Fruit fly (Drosophila melanogaster) whole organism, embryonic: ENCODE data around the gene CG1927.

Source experiments
- Adf1 ChIP-seq: fragments of 200-800 bp; sonication (Bioruptor generic); IDR thresholded peaks from 2 replicates; pipeline ENCODE4 v1.3.6; 2022; ENCODE audit warnings: missing biosample characterization, missing genetic modification characterization
- Awh ChIP-seq: fragments of 200-800 bp; sonication (Bioruptor generic); IDR thresholded peaks from 2 replicates; pipeline ENCODE4, ENCODE4 v1.3.6; 2022; ENCODE audit warnings: missing biosample characterization, missing genetic modification characterization
- BEAF-32 ChIP-seq: fragments of 200-800 bp; sonication (Bioruptor generic); optimal IDR thresholded peaks from 3 replicates; lab custom pipeline; 2017; ENCODE audit warnings: missing biosample characterization, missing genetic modification characterization, mild to moderate bottlenecking, moderate library complexity, missing genetic modification reagents
- C15 ChIP-seq: fragments of 200-800 bp; sonication (Bioruptor generic); IDR thresholded peaks from 3 replicates; pipeline ENCODE4 v1.3.6; 2022; ENCODE audit warnings: missing biosample characterization, missing genetic modification characterization
- CG11085 ChIP-seq: fragments of 200-800 bp; sonication (Bioruptor generic); IDR thresholded peaks from 2 replicates; pipeline ENCODE4 v1.3.6; 2022; ENCODE audit warnings: missing biosample characterization, missing genetic modification characterization
- CG13624 ChIP-seq: fragments of 200-800 bp; sonication (Bioruptor generic); optimal IDR thresholded peaks from 2 replicates; lab custom pipeline; 2016; ENCODE audit warnings: missing biosample characterization, missing genetic modification characterization
- CG14441 ChIP-seq: fragments of 200-800 bp; sonication (Bioruptor generic); IDR thresholded peaks from 2 replicates; pipeline ENCODE4 v1.3.6; 2022; ENCODE audit warnings: missing biosample characterization, missing genetic modification characterization
- CG15011 ChIP-seq: fragments of 200-800 bp; sonication (Bioruptor generic); optimal IDR thresholded peaks from 3 replicates; lab custom pipeline; 2018; ENCODE audit warnings: missing biosample characterization, mild to moderate bottlenecking, missing genetic modification characterization
- CG4282 ChIP-seq: fragments of 200-800 bp; sonication (Bioruptor generic); optimal IDR thresholded peaks from 2 replicates; lab custom pipeline; 2016; ENCODE audit warnings: missing biosample characterization, missing genetic modification characterization
- CG4854 ChIP-seq: fragments of 200-800 bp; sonication (Bioruptor generic); optimal IDR thresholded peaks from 2 replicates; lab custom pipeline; 2016; ENCODE audit warnings: missing biosample characterization, missing genetic modification characterization, inconsistent platforms
- CG6689 ChIP-seq: fragments of 200-800 bp; sonication (Bioruptor generic); IDR thresholded peaks from 2 replicates; pipeline ENCODE4 v1.3.6; 2022; ENCODE audit warnings: missing biosample characterization, missing genetic modification characterization
- CG6813 ChIP-seq: fragments of 200-800 bp; sonication (Bioruptor generic); optimal IDR thresholded peaks from 2 replicates; lab custom pipeline; 2017; ENCODE audit warnings: missing biosample characterization, missing genetic modification characterization, mild to moderate bottlenecking, moderate library complexity, missing genetic modification reagents
- CG7372 ChIP-seq: fragments of 200-800 bp; sonication (Bioruptor generic); IDR thresholded peaks from 2 replicates; pipeline ENCODE4 v1.3.6; 2022; ENCODE audit warnings: missing biosample characterization, missing genetic modification characterization
- CG7987 ChIP-seq: fragments of 200-800 bp; sonication (Bioruptor generic); optimal IDR thresholded peaks from 2 replicates; lab custom pipeline; 2018; ENCODE audit warnings: missing biosample characterization, mild to moderate bottlenecking, missing genetic modification characterization, moderate library complexity
- CG8089 ChIP-seq: fragments of 200-800 bp; sonication (Bioruptor generic); optimal IDR thresholded peaks from 3 replicates; lab custom pipeline; 2016; ENCODE audit warnings: missing biosample characterization, missing genetic modification characterization
- CG9817 ChIP-seq: fragments of 200-800 bp; sonication (Bioruptor generic); optimal IDR thresholded peaks from 2 replicates; lab custom pipeline; 2018; ENCODE audit warnings: missing biosample characterization, mild to moderate bottlenecking, missing genetic modification characterization, moderate library complexity
- CkIIα-i1 ChIP-seq: fragments of 200-800 bp; sonication (Bioruptor generic); IDR thresholded peaks from 2 replicates; pipeline ENCODE4 v1.3.6; 2022; ENCODE audit warnings: missing biosample characterization, missing genetic modification characterization
- Dbx ChIP-seq: fragments of 200-800 bp; sonication (Bioruptor generic); IDR thresholded peaks from 3 replicates; pipeline ENCODE4 v1.3.6; 2022; ENCODE audit warnings: missing biosample characterization, missing genetic modification characterization
- Dip2 ChIP-seq: fragments of 200-800 bp; sonication (Bioruptor generic); IDR thresholded peaks from 2 replicates; pipeline ENCODE4 v1.3.6; 2022; ENCODE audit warnings: missing biosample characterization, missing genetic modification characterization
- Dll ChIP-seq: fragments of 200-800 bp; sonication (Bioruptor generic); IDR thresholded peaks from 4 replicates; pipeline ENCODE4 v1.3.6; 2022; ENCODE audit warnings: missing biosample characterization, missing genetic modification characterization; ENCODE audit not compliant: partially characterized antibody
- Doc2 ChIP-seq: fragments of 200-800 bp; sonication (Bioruptor generic); IDR thresholded peaks from 2 replicates; pipeline ENCODE4 v1.3.6; 2022; ENCODE audit warnings: missing biosample characterization, missing genetic modification characterization
- Fer1 ChIP-seq: fragments of 200-800 bp; sonication (Bioruptor generic); optimal IDR thresholded peaks from 2 replicates; lab custom pipeline; 2017; ENCODE audit warnings: missing biosample characterization, mild to moderate bottlenecking, missing genetic modification characterization
- Fer2 ChIP-seq: fragments of 200-800 bp; sonication (Bioruptor generic); optimal IDR thresholded peaks from 2 replicates; lab custom pipeline; 2018; ENCODE audit warnings: missing biosample characterization, mild to moderate bottlenecking, missing genetic modification characterization, moderate library complexity
- H15 ChIP-seq: fragments of 200-800 bp; sonication (Bioruptor generic); IDR thresholded peaks from 3 replicates; pipeline ENCODE4 v1.3.6; 2022; ENCODE audit warnings: missing biosample characterization, missing genetic modification characterization
- H2.0 ChIP-seq: fragments of 200-800 bp; sonication (Bioruptor generic); IDR thresholded peaks from 2 replicates; pipeline ENCODE4 v1.3.6; 2022; ENCODE audit warnings: missing biosample characterization, missing genetic modification characterization
- Hand ChIP-seq: fragments of 200-800 bp; sonication (Bioruptor generic); optimal IDR thresholded peaks from 2 replicates; lab custom pipeline; 2017; ENCODE audit warnings: mild to moderate bottlenecking, missing biosample characterization, missing genetic modification reagents, missing genetic modification characterization
- Lim3 ChIP-seq: fragments of 200-800 bp; sonication (Bioruptor generic); IDR thresholded peaks from 2 replicates; pipeline ENCODE4 v1.3.6; 2022; ENCODE audit warnings: missing biosample characterization, missing genetic modification characterization
- NFAT ChIP-seq: fragments of 200-800 bp; sonication (Bioruptor generic); IDR thresholded peaks from 2 replicates; pipeline ENCODE4 v1.3.6; 2022; ENCODE audit warnings: missing biosample characterization, missing genetic modification characterization
- Oli ChIP-seq: fragments of 200-800 bp; sonication (Bioruptor generic); optimal IDR thresholded peaks from 2 replicates; lab custom pipeline; 2018; ENCODE audit warnings: missing biosample characterization, mild to moderate bottlenecking, missing genetic modification characterization, moderate library complexity
- YL-1 ChIP-seq: fragments of 200-800 bp; sonication (Bioruptor generic); optimal IDR thresholded peaks from 3 replicates; lab custom pipeline; 2017; ENCODE audit warnings: missing biosample characterization, mild to moderate bottlenecking, missing genetic modification characterization
- ab ChIP-seq: fragments of 200-800 bp; sonication (Bioruptor generic); optimal IDR thresholded peaks from 2 replicates; lab custom pipeline; 2016; ENCODE audit warnings: missing biosample characterization, missing genetic modification characterization
- al ChIP-seq: fragments of 200-800 bp; sonication (Bioruptor generic); IDR thresholded peaks from 2 replicates; pipeline ENCODE4 v1.3.6; 2022; ENCODE audit warnings: missing biosample characterization, missing genetic modification characterization
- ap ChIP-seq: fragments of 200-800 bp; sonication (Bioruptor generic); IDR thresholded peaks from 2 replicates; pipeline ENCODE4 v1.3.6; 2022; ENCODE audit warnings: missing biosample characterization, missing genetic modification characterization
- caup ChIP-seq: fragments of 200-800 bp; sonication (Bioruptor generic); optimal IDR thresholded peaks from 3 replicates; lab custom pipeline; 2017; ENCODE audit warnings: missing biosample characterization, mild to moderate bottlenecking, missing genetic modification characterization, moderate library complexity; ENCODE audit not compliant: severe bottlenecking
- crol ChIP-seq: fragments of 200-800 bp; sonication (Bioruptor generic); IDR thresholded peaks from 2 replicates; pipeline ENCODE4 v1.3.6; 2022; ENCODE audit warnings: missing biosample characterization, missing genetic modification characterization
- da ChIP-seq: fragments of 200-800 bp; sonication (Bioruptor generic); optimal IDR thresholded peaks from 2 replicates; lab custom pipeline; 2016; ENCODE audit warnings: missing biosample characterization, missing genetic modification characterization
- dpn ChIP-seq, 2 experiments: fragments of 200-800 bp; sonication (Bioruptor generic); optimal IDR thresholded peaks; 3 replicates each; lab custom pipeline; 2016; ENCODE audit warnings: missing biosample characterization in 2 of 2, missing genetic modification characterization in 2 of 2
- fd3F ChIP-seq: fragments of 200-800 bp; sonication (Bioruptor generic); optimal IDR thresholded peaks from 2 replicates; lab custom pipeline; 2018; ENCODE audit warnings: missing biosample characterization, mild to moderate bottlenecking, missing genetic modification characterization, moderate library complexity
- lilli ChIP-seq: fragments of 200-800 bp; sonication (Bioruptor generic); optimal IDR thresholded peaks from 3 replicates; lab custom pipeline; 2016; ENCODE audit warnings: missing biosample characterization, missing genetic modification characterization
- lola ChIP-seq, 3 experiments: fragments of >200 bp in 2 of 3; fragments of 200-800 bp in 1 of 3; sonication (Bioruptor generic) in 1 of 3; optimal IDR thresholded peaks; 2 replicates each; lab custom pipeline; 2017 to 2019; ENCODE audit warnings: missing biosample characterization in 3 of 3, missing genetic modification characterization in 3 of 3, mild to moderate bottlenecking in 1 of 3, moderate library complexity in 1 of 3
- luna ChIP-seq: fragments of 200-800 bp; sonication (Bioruptor generic); optimal IDR thresholded peaks from 2 replicates; lab custom pipeline; 2016; ENCODE audit warnings: missing biosample characterization, missing genetic modification characterization
- odd ChIP-seq: fragments of 200-800 bp; sonication (Bioruptor generic); optimal IDR thresholded peaks from 2 replicates; lab custom pipeline; 2017; ENCODE audit warnings: missing biosample characterization, mild to moderate bottlenecking, missing genetic modification characterization
- pfk ChIP-seq: fragments of 200-800 bp; sonication (Bioruptor generic); optimal IDR thresholded peaks from 2 replicates; lab custom pipeline; 2018; ENCODE audit warnings: missing biosample characterization, mild to moderate bottlenecking, missing genetic modification characterization, moderate library complexity
- pros ChIP-seq: fragments of 200-800 bp; sonication (Bioruptor generic); optimal IDR thresholded peaks from 3 replicates; lab custom pipeline; 2019; ENCODE audit warnings: missing biosample characterization, mild to moderate bottlenecking, missing genetic modification characterization, moderate library complexity
- scrt ChIP-seq: fragments of 200-800 bp; sonication (Bioruptor generic); optimal IDR thresholded peaks from 2 replicates; lab custom pipeline; 2018; ENCODE audit warnings: missing biosample characterization, mild to moderate bottlenecking, missing genetic modification characterization, moderate library complexity
- tgo ChIP-seq: fragments of 200-800 bp; sonication (Bioruptor generic); IDR thresholded peaks from 3 replicates; pipeline ENCODE4 v1.3.6; 2022; ENCODE audit warnings: missing biosample characterization, missing genetic modification characterization
- twi ChIP-seq: fragments of 200-800 bp; optimal IDR thresholded peaks from 2 replicates; lab custom pipeline; 2019; ENCODE audit warnings: missing biosample characterization, mild to moderate bottlenecking, missing genetic modification characterization, moderate library complexity
- unc-4 ChIP-seq: fragments of 200-800 bp; sonication (Bioruptor generic); IDR thresholded peaks from 2 replicates; pipeline ENCODE4 v1.3.6; 2022; ENCODE audit warnings: missing biosample characterization, missing genetic modification characterization; ENCODE audit not compliant: partially characterized antibody
- yki ChIP-seq: fragments of >200 bp; optimal IDR thresholded peaks from 3 replicates; lab custom pipeline; 2018

Gene CG1927

dm6 chr3L:1967452-1968310, 2.2 kb downstream of the CG1927 start (continued):
- TF ChIP-seq BEAF-32 (GFP tag; lab: Kevin White, UChicago), result no peak
- no peak for TF ChIP-seq CG13624 (GFP tag; lab: Kevin White, UChicago)
- no peak for TF ChIP-seq CG11085 (GFP tag; lab: Robert Waterston, UW)
- no peak for TF ChIP-seq yki
- TF ChIP-seq CG6813 (GFP tag; lab: Kevin White, UChicago), result no peak
- 0 out of 2 replicates have a peak, but pooled peaks have one; percentile 21 for TF ChIP-seq unc-4
- TF ChIP-seq CG7987 (GFP tag; lab: Kevin White, UChicago), result peak; percentile 74
- no peak for TF ChIP-seq CG4854 (GFP tag; lab: Kevin White, UChicago)
- TF ChIP-seq H15, result no peak
- TF ChIP-seq pros (GFP tag; lab: Kevin White, UChicago), result no peak
- TF ChIP-seq ap (GFP tag; lab: Robert Waterston, UW), result no peak
- TF ChIP-seq CG4282 (GFP tag; lab: Kevin White, UChicago), result no peak
- TF ChIP-seq pfk (GFP tag; lab: Kevin White, UChicago), result no peak
- no peak for TF ChIP-seq caup (GFP tag; lab: Kevin White, UChicago)
- TF ChIP-seq NFAT (GFP tag; lab: Robert Waterston, UW), result no peak
- TF ChIP-seq C15 (GFP tag; lab: Robert Waterston, UW), result no peak
- TF ChIP-seq scrt (GFP tag; lab: Kevin White, UChicago), result no peak
- TF ChIP-seq Awh (GFP tag; lab: Robert Waterston, UW), result no peak
- TF ChIP-seq CG15011, result no peak
- no peak for TF ChIP-seq CG8089 (GFP tag; lab: Kevin White, UChicago)
- no peak for TF ChIP-seq lilli (GFP tag; lab: Kevin White, UChicago)
- TF ChIP-seq Dll, result peak; percentile 60; the same call in 1 of the 4 replicates
- no peak for TF ChIP-seq luna
- 0 out of 2 replicates have a peak, but pooled peaks have one; percentile 33 for TF ChIP-seq CG7372 (GFP tag; lab: Robert Waterston, UW)
- no peak for TF ChIP-seq Lim3 (GFP tag; lab: Robert Waterston, UW)
- no peak for TF ChIP-seq YL-1 (GFP tag; lab: Kevin White, UChicago)
- TF ChIP-seq CG9817 (tag; lab: Kevin White, UChicago), result no peak
- TF ChIP-seq tgo (GFP tag; lab: Robert Waterston, UW), result no peak; the same call in 2 of the 3 replicates
- 0 out of 3 replicates have a peak, but pooled peaks have one; percentile 15 for TF ChIP-seq Dbx (GFP tag; lab: Robert Waterston, UW)
- TF ChIP-seq Fer1 (GFP tag; lab: Kevin White, UChicago), result peak; percentile 6
- TF ChIP-seq da (GFP tag; lab: Kevin White, UChicago), result no peak
- TF ChIP-seq CkIIα-i1 (GFP tag; lab: Robert Waterston, UW), result no peak
- TF ChIP-seq crol (GFP tag; lab: Robert Waterston, UW), result peak; percentile 61; the same call in 1 of the 2 replicates
- TF ChIP-seq CG14441 (GFP tag; lab: Robert Waterston, UW), result no peak
- TF ChIP-seq Fer2 (tag; lab: Kevin White, UChicago), result no peak
- no peak for TF ChIP-seq lola (GFP tag; optimal IDR thresholded peaks at IDR 0.05; lab: Kevin White, UChicago)
- no peak for TF ChIP-seq Oli (tag; lab: Kevin White, UChicago)
- no peak for TF ChIP-seq Doc2 (GFP tag; lab: Robert Waterston, UW)
- peak; percentile 37 for TF ChIP-seq odd (GFP tag; lab: Kevin White, UChicago)
- no peak for TF ChIP-seq twi (tag; lab: Kevin White, UChicago)
- TF ChIP-seq dpn (GFP tag; optimal IDR thresholded peaks at IDR 0.05; lab: Kevin White, UChicago), result no peak
- no peak for TF ChIP-seq al
- TF ChIP-seq H2.0 (GFP tag; lab: Robert Waterston, UW), result no peak
- TF ChIP-seq Adf1 (GFP tag; lab: Robert Waterston, UW), result peak; percentile 9; the same call in 1 of the 2 replicates
- no peak for TF ChIP-seq fd3F (GFP tag; lab: Kevin White, UChicago)
- no peak for TF ChIP-seq ab
- no peak for TF ChIP-seq CG6689
- TF ChIP-seq Dip2 (GFP tag; lab: Robert Waterston, UW), result no peak
- TF ChIP-seq Hand, result peak; percentile 6
